Fruit fly (Drosophila melanogaster) whole organism, embryonic: Measurements from ENCODE around the gene CG7054.

Experiments
- CG30431 ChIP-seq: fragments of 200-800 bp; sonication (Bioruptor generic); optimal IDR thresholded peaks from 2 replicates; lab custom pipeline; 2017; ENCODE audit warnings: missing biosample characterization, missing genetic modification characterization
- CG6765 ChIP-seq: fragments of 200-800 bp; sonication (Bioruptor generic); optimal IDR thresholded peaks from 3 replicates; lab custom pipeline; 2017; ENCODE audit warnings: missing biosample characterization, mild to moderate bottlenecking, missing genetic modification characterization
- Doc3 ChIP-seq: fragments of 200-800 bp; sonication (Bioruptor generic); IDR thresholded peaks from 3 replicates; pipeline ENCODE4 v1.3.6; 2022; ENCODE audit warnings: missing biosample characterization, missing genetic modification characterization; ENCODE audit not compliant: partially characterized antibody
- crp ChIP-seq, 2 experiments: fragments of 200-800 bp; sonication (Bioruptor generic); optimal IDR thresholded peaks; 2 replicates in 1 of 2; 3 replicates in 1 of 2; lab custom pipeline; 2017; ENCODE audit warnings: missing biosample characterization in 2 of 2, missing genetic modification characterization in 2 of 2, mild to moderate bottlenecking in 1 of 2, moderate library complexity in 1 of 2
- ssp ChIP-seq: fragments of 200-800 bp; sonication (Bioruptor generic); IDR thresholded peaks from 2 replicates; pipeline ENCODE4 v1.3.6; 2022; ENCODE audit warnings: missing biosample characterization, missing genetic modification characterization

DNA sequence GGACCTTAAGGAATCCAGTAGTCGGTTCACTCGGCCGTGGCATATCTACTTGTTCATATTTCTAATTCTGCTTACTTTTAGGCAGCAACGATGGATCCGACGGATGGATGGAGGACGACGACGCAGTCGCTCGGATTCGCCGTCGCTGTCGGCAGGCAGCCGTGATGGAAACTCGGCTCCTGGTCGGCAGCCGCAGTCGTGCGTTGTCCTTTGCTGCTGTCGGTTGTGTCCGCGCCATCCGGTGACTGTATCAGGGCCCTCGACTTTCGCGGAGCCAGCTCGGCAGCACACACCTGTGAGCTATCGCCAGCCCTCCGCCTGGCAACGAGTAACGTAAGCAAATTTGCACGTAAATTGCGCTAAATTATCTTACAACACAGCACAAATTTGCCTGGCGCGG is 32.2 kb downstream of the CG7054 start, which contains the start of gene Octbeta1R:
- no peak for TF ChIP-seq CG6765
- TF ChIP-seq crp (GFP tag; optimal IDR thresholded peaks at IDR 0.05; lab: Kevin White, UChicago), result no peak
- TF ChIP-seq Doc3, result no peak
- TF ChIP-seq CG30431 (GFP tag; lab: Kevin White, UChicago), result no peak
- no peak for TF ChIP-seq ssp
